Worm (Caenorhabditis elegans): ENCODE results near the gene cyp-35D1.

cyp-35D1 gene

ce11 chrV:16046573-16046972, 22.5 kb upstream of the cyp-35D1 start, which contains the start of gene ZK285.2:
Gene ZK285.2 (plus strand): TSS chrV:16046873.
- no peak for TF ChIP-seq lin-11 (tag; optimal IDR thresholded peaks at IDR 0.05)
- TF ChIP-seq zag-1 (tag; optimal IDR thresholded peaks at IDR 0.05): no peak
- no peak for TF ChIP-seq ztf-1 (GFP tag; conservative IDR thresholded peaks at IDR 0.05)
- TF ChIP-seq gmeb-1 (tag; optimal IDR thresholded peaks at IDR 0.05): no peak
- no peak for TF ChIP-seq unc-55 (GFP tag; optimal IDR thresholded peaks at IDR 0.05)
- no peak for TF ChIP-seq aly-2 (tag; optimal IDR thresholded peaks at IDR 0.05)
- no peak for TF ChIP-seq alr-1 (tag; optimal IDR thresholded peaks at IDR 0.05)
- TF ChIP-seq sem-4 (tag; optimal IDR thresholded peaks at IDR 0.05): no peak
- TF ChIP-seq nhr-23 (tag; optimal IDR thresholded peaks at IDR 0.05): no peak
- TF ChIP-seq skn-1 (tag; optimal IDR thresholded peaks at IDR 0.05): no peak
- TF ChIP-seq dmd-4 (tag; optimal IDR thresholded peaks at IDR 0.05): no peak
- no peak for TF ChIP-seq sma-9 (GFP tag; optimal IDR thresholded peaks at IDR 0.05)
- no peak for TF ChIP-seq sma-9 (tag; optimal IDR thresholded peaks at IDR 0.05)
- no peak for TF ChIP-seq lin-39 (tag; optimal IDR thresholded peaks at IDR 0.05)
- TF ChIP-seq blmp-1 (tag; optimal IDR thresholded peaks at IDR 0.05; ENCODE audit: insufficient read depth): no peak
- no peak for TF ChIP-seq lsy-2 (tag; optimal IDR thresholded peaks at IDR 0.05)
- TF ChIP-seq nhr-21 (tag; optimal IDR thresholded peaks at IDR 0.05): no peak
- TF ChIP-seq mbf-1 (tag; optimal IDR thresholded peaks at IDR 0.05): no peak

- TF ChIP-seq nhr-77 (tag; optimal IDR thresholded peaks at IDR 0.05) (no peak), elt-1 (tag; optimal IDR thresholded peaks at IDR 0.05) (no peak), unc-39 (tag; optimal IDR thresholded peaks at IDR 0.05) (no peak), ztf-4 (tag; optimal IDR thresholded peaks at IDR 0.05) (no peak), F13H6.1 (tag; optimal IDR thresholded peaks at IDR 0.05) (no peak), Y55F3AM.14 (GFP tag; optimal IDR thresholded peaks at IDR 0.05) (no peak), crh-2 (tag; optimal IDR thresholded peaks at IDR 0.05) (no peak), lin-39 (tag; optimal IDR thresholded peaks at IDR 0.05) (no peak), nhr-11 (tag; optimal IDR thresholded peaks at IDR 0.05) (no peak), ztf-11 (tag; optimal IDR thresholded peaks at IDR 0.05) (no peak), nhr-21 (tag; optimal IDR thresholded peaks at IDR 0.05) (no peak), nhr-23 (tag; optimal IDR thresholded peaks at IDR 0.05) (no peak)
Observed at ce11 chrV:16047052-16047451, 22.0 kb upstream of the cyp-35D1 start.

- TF ChIP-seq ZK546.5 (tag; optimal IDR thresholded peaks at IDR 0.05) (no peak), F13H6.1 (tag; optimal IDR thresholded peaks at IDR 0.05) (no peak), sma-3 (GFP tag; optimal IDR thresholded peaks at IDR 0.05) (no peak), R02D3.7 (tag; optimal IDR thresholded peaks at IDR 0.05) (no peak), snpc-4 (tag; optimal IDR thresholded peaks at IDR 0.05) (no peak), dmd-4 (tag; optimal IDR thresholded peaks at IDR 0.05) (no peak), egl-27 (tag; optimal IDR thresholded peaks at IDR 0.05) (no peak), ztf-4 (tag; optimal IDR thresholded peaks at IDR 0.05) (no peak), Y55F3AM.14 (GFP tag; optimal IDR thresholded peaks at IDR 0.05) (no peak), lin-13 (GFP tag; optimal IDR thresholded peaks at IDR 0.05) (no peak), nhr-12 (tag; optimal IDR thresholded peaks at IDR 0.05) (no peak)
Observed at ce11 chrV:16047508-16047907, 21.5 kb upstream of the cyp-35D1 start, which contains the start of gene str-198. Gene str-198 (plus strand): TSS chrV:16047808.

ce11 chrV:16049177-16049576, 19.9 kb upstream of the cyp-35D1 start, which contains the start of gene best-12:
Gene best-12 (plus strand): TSS chrV:16049477.
- no peak for TF ChIP-seq unc-62 (GFP tag; optimal IDR thresholded peaks at IDR 0.05)

- no peak for TF ChIP-seq lin-13 (GFP tag; optimal IDR thresholded peaks at IDR 0.05)
- no peak for TF ChIP-seq lin-11 (tag; optimal IDR thresholded peaks at IDR 0.05)
- no peak for TF ChIP-seq skn-1 (tag; optimal IDR thresholded peaks at IDR 0.05)
- no peak for TF ChIP-seq unc-62 (GFP tag; optimal IDR thresholded peaks at IDR 0.05)
- no peak for TF ChIP-seq ztf-11 (tag; optimal IDR thresholded peaks at IDR 0.05)
- TF ChIP-seq snpc-4 (tag; optimal IDR thresholded peaks at IDR 0.05): no peak
- TF ChIP-seq ztf-1 (GFP tag; conservative IDR thresholded peaks at IDR 0.05): no peak
- TF ChIP-seq Y55F3AM.14 (GFP tag; optimal IDR thresholded peaks at IDR 0.05): no peak
- TF ChIP-seq aly-2 (tag; optimal IDR thresholded peaks at IDR 0.05): no peak
- TF ChIP-seq crh-2 (tag; optimal IDR thresholded peaks at IDR 0.05): no peak
- TF ChIP-seq dmd-4 (tag; optimal IDR thresholded peaks at IDR 0.05): no peak
- no peak for TF ChIP-seq mdl-1 (tag; optimal IDR thresholded peaks at IDR 0.05)
- no peak for TF ChIP-seq nhr-237 (tag; optimal IDR thresholded peaks at IDR 0.05)
- no peak for TF ChIP-seq nhr-11 (tag; optimal IDR thresholded peaks at IDR 0.05)
- TF ChIP-seq mbf-1 (tag; optimal IDR thresholded peaks at IDR 0.05): no peak
- no peak for TF ChIP-seq nhr-23 (tag; optimal IDR thresholded peaks at IDR 0.05)
- TF ChIP-seq elt-1 (tag; optimal IDR thresholded peaks at IDR 0.05): no peak
- no peak for TF ChIP-seq lin-39 (tag; optimal IDR thresholded peaks at IDR 0.05)
- TF ChIP-seq sem-4 (tag; optimal IDR thresholded peaks at IDR 0.05): no peak
Observed at ce11 chrV:16053373-16053772, 15.7 kb upstream of the cyp-35D1 start, which contains the start of gene F14H3.3. Gene F14H3.3 (minus strand): TSS chrV:16053473.
